Worm (Caenorhabditis elegans): ENCODE data around the gene srg-69.
A peak's percentile ranks its signal among the peaks of the same experiment; 100 is the strongest.

Gene srg-69

ce11 chrII:5353642-5354041, 1.8 kb upstream of the srg-69 start (continued):
- no peak for TF ChIP-seq ces-1 (GFP tag; optimal IDR thresholded peaks at IDR 0.05)
- no peak for TF ChIP-seq dpl-1 (GFP tag; optimal IDR thresholded peaks at IDR 0.05)
- no peak for TF ChIP-seq nhr-11 (tag; optimal IDR thresholded peaks at IDR 0.05)
- peak; percentile 73; the same call in 1 of the 2 replicates for TF ChIP-seq lin-1 (GFP tag; IDR thresholded peaks at IDR 0.05)
- TF ChIP-seq daf-8 (GFP tag; IDR thresholded peaks at IDR 0.05), result no peak
- peak; percentile 88 for TF ChIP-seq pha-4 (GFP tag; IDR thresholded peaks at IDR 0.05)
- no peak for TF ChIP-seq pha-4 (tag; optimal IDR thresholded peaks at IDR 0.05)
- TF ChIP-seq hif-1 (tag; optimal IDR thresholded peaks at IDR 0.05), result peak in 1 of 2 experiments; percentile 62
- peak; percentile 83 for TF ChIP-seq spr-3 (GFP tag; optimal IDR thresholded peaks at IDR 0.05)
- TF ChIP-seq mdt-29 (GFP tag; IDR thresholded peaks at IDR 0.05), result peak; percentile 61
- TF ChIP-seq ztf-7 (tag; optimal IDR thresholded peaks at IDR 0.05), result peak; percentile 9
- TF ChIP-seq spr-1 (tag; optimal IDR thresholded peaks at IDR 0.05), result peak; percentile 54
- TF ChIP-seq daf-19 (GFP tag; conservative IDR thresholded peaks at IDR 0.05), result peak; percentile 86
- peak; percentile 33 for TF ChIP-seq unc-130 (GFP tag; optimal IDR thresholded peaks at IDR 0.05)
- no peak for TF ChIP-seq hlh-30 (tag; optimal IDR thresholded peaks at IDR 0.05; ENCODE audit: insufficient read depth)
- TF ChIP-seq vab-7 (GFP tag; IDR thresholded peaks at IDR 0.05), result peak; percentile 84
- peak; percentile 97 for TF ChIP-seq Y105C5A.15 (GFP tag; IDR thresholded peaks at IDR 0.05)
- peak; percentile 91 for TF ChIP-seq nhr-111 (GFP tag; optimal IDR thresholded peaks at IDR 0.05)
- TF ChIP-seq D1046.2 (GFP tag; IDR thresholded peaks at IDR 0.05), result peak; percentile 87
- no peak for TF ChIP-seq skn-1 (tag; optimal IDR thresholded peaks at IDR 0.05)
- TF ChIP-seq ceh-82 (tag; optimal IDR thresholded peaks at IDR 0.05), result no peak
- TF ChIP-seq nhr-42 (GFP tag; IDR thresholded peaks at IDR 0.05), result peak; percentile 69; the same call in 1 of the 2 replicates
- TF ChIP-seq tag-97 (GFP tag; IDR thresholded peaks at IDR 0.05), result no peak
- TF ChIP-seq unc-62 (GFP tag; optimal IDR thresholded peaks at IDR 0.05 in 1 of 2), result no peak
- TF ChIP-seq unc-62 (tag; optimal IDR thresholded peaks at IDR 0.05), result no peak
- TF ChIP-seq Y75B8A.6 (GFP tag; IDR thresholded peaks at IDR 0.05), result peak; percentile 93
- peak; percentile 71 for TF ChIP-seq mes-2 (tag; optimal IDR thresholded peaks at IDR 0.05; ENCODE audit: poor library complexity, severe bottlenecking)
- peak; percentile 81 for TF ChIP-seq lin-38 (GFP tag; IDR thresholded peaks at IDR 0.05)
- TF ChIP-seq daf-16 (GFP tag; optimal IDR thresholded peaks at IDR 0.05), result peak; percentile 36 to 80
- peak; percentile 18 for TF ChIP-seq daf-16 (tag; optimal IDR thresholded peaks at IDR 0.05)
- no peak for TF ChIP-seq mdl-1 (tag; optimal IDR thresholded peaks at IDR 0.05)
- no peak for TF ChIP-seq R02D3.7 (tag; optimal IDR thresholded peaks at IDR 0.05)
- no peak for TF ChIP-seq mxl-3 (GFP tag; optimal IDR thresholded peaks at IDR 0.05)
- TF ChIP-seq arid-1 (GFP tag; conservative IDR thresholded peaks at IDR 0.05), result peak; percentile 96
- TF ChIP-seq lin-39 (tag; optimal IDR thresholded peaks at IDR 0.05), result no peak
- no peak for TF ChIP-seq fkh-10 (GFP tag; optimal IDR thresholded peaks at IDR 0.05)
- TF ChIP-seq Y5F2A.4 (GFP tag; optimal IDR thresholded peaks at IDR 0.05), result peak; percentile 86
- peak; percentile 89 for TF ChIP-seq F26F4.8 (GFP tag; conservative IDR thresholded peaks at IDR 0.05)
- no peak for TF ChIP-seq lin-15B (tag; optimal IDR thresholded peaks at IDR 0.05)
- TF ChIP-seq lim-7 (GFP tag; IDR thresholded peaks at IDR 0.05), result peak; percentile 98
- TF ChIP-seq nhr-28 (tag; optimal IDR thresholded peaks at IDR 0.05), result no peak
- no peak for TF ChIP-seq ceh-62 (tag; optimal IDR thresholded peaks at IDR 0.05)
- TF ChIP-seq T26A8.4 (GFP tag; IDR thresholded peaks at IDR 0.05), result peak; percentile 89
- TF ChIP-seq fos-1 (tag; optimal IDR thresholded peaks at IDR 0.05), result no peak
- TF ChIP-seq nhr-77 (tag; optimal IDR thresholded peaks at IDR 0.05), result no peak
- peak; percentile 16 for TF ChIP-seq lir-3 (tag; optimal IDR thresholded peaks at IDR 0.05)
- no peak for TF ChIP-seq F37D6.2 (tag; optimal IDR thresholded peaks at IDR 0.05)
- TF ChIP-seq lsy-2 (tag; optimal IDR thresholded peaks at IDR 0.05), result peak in 1 of 2 experiments; percentile 37
- peak; percentile 75 for TF ChIP-seq saeg-2 (GFP tag; IDR thresholded peaks at IDR 0.05)
- no peak for TF ChIP-seq nhr-10 (tag; optimal IDR thresholded peaks at IDR 0.05)
- no peak for TF ChIP-seq hmg-1.1 (GFP tag; IDR thresholded peaks at IDR 0.05)
- TF ChIP-seq nhr-41 (GFP tag; IDR thresholded peaks at IDR 0.05), result peak; percentile 81
- no peak for TF ChIP-seq zag-1 (tag; optimal IDR thresholded peaks at IDR 0.05)
